Worm (Caenorhabditis elegans) whole organism, L2 larva: ENCODE measurements around the gene F32D8.1.

Experiments
- C34F6.9 ChIP-seq: fragments of 150-350 bp; optimal IDR thresholded peaks from 2 replicates; lab custom pipeline; 2014; ENCODE audit warnings: missing biosample characterization, missing genetic modification characterization
- F13H6.1 ChIP-seq: sonication (generic microtip); optimal IDR thresholded peaks from 2 replicates; lab custom pipeline; 2016; ENCODE audit warnings: missing genetic modification characterization, missing compliant biosample characterization
- R02D3.7 ChIP-seq: fragments of 150-350 bp; optimal IDR thresholded peaks from 2 replicates; lab custom pipeline; 2014; ENCODE audit warnings: missing biosample characterization, missing genetic modification characterization
- Y55F3AM.14 ChIP-seq: fragments of 200-800 bp; sonication (Bioruptor generic); optimal IDR thresholded peaks from 2 replicates; lab custom pipeline; 2018; ENCODE audit warnings: mild to moderate bottlenecking, missing genetic modification characterization, missing compliant biosample characterization
- ZK546.5 ChIP-seq: sonication (generic microtip); optimal IDR thresholded peaks from 2 replicates; lab custom pipeline; 2017; ENCODE audit warnings: missing biosample characterization, missing genetic modification characterization
- alr-1 ChIP-seq: fragments of 150-350 bp; optimal IDR thresholded peaks from 2 replicates; lab custom pipeline; 2014; ENCODE audit warnings: missing biosample characterization, missing genetic modification characterization
- aly-2 ChIP-seq: fragments of 150-350 bp; optimal IDR thresholded peaks from 2 replicates; lab custom pipeline; 2014; ENCODE audit warnings: missing biosample characterization, missing genetic modification characterization
- ama-1 ChIP-seq: fragments of 150-350 bp; optimal IDR thresholded peaks from 2 replicates; lab custom pipeline; 2018; ENCODE audit warnings: inconsistent platforms
- blmp-1 ChIP-seq: sonication (generic microtip); optimal IDR thresholded peaks from 2 replicates; lab custom pipeline; 2017; ENCODE audit warnings: missing genetic modification characterization, mild to moderate bottlenecking, missing compliant biosample characterization, antibody characterized with exemption, moderate library complexity; ENCODE audit not compliant: insufficient read depth
- ceh-16 ChIP-seq: fragments of 150-350 bp; optimal IDR thresholded peaks from 2 replicates; lab custom pipeline; 2014; ENCODE audit warnings: missing biosample characterization, missing genetic modification characterization
- ceh-82 ChIP-seq: fragments of 150-350 bp; optimal IDR thresholded peaks from 2 replicates; lab custom pipeline; 2014; ENCODE audit warnings: missing biosample characterization, missing genetic modification characterization
- crh-2 ChIP-seq: sonication (generic microtip); optimal IDR thresholded peaks from 2 replicates; lab custom pipeline; 2017; ENCODE audit warnings: missing biosample characterization, missing genetic modification characterization
- dmd-4 ChIP-seq: sonication (generic microtip); optimal IDR thresholded peaks from 2 replicates; lab custom pipeline; 2017; ENCODE audit warnings: missing biosample characterization, missing genetic modification characterization
- egl-27 ChIP-seq: sonication (generic microtip); optimal IDR thresholded peaks from 3 replicates; lab custom pipeline; 2017; ENCODE audit warnings: missing biosample characterization, missing genetic modification reagents, missing genetic modification characterization
- elt-1 ChIP-seq: fragments of 150-350 bp; optimal IDR thresholded peaks from 2 replicates; lab custom pipeline; 2014; ENCODE audit warnings: missing biosample characterization, missing genetic modification characterization
- elt-3 ChIP-seq: sonication (generic microtip); optimal IDR thresholded peaks from 2 replicates; lab custom pipeline; 2017; ENCODE audit warnings: missing biosample characterization, missing genetic modification characterization
- fos-1 ChIP-seq: fragments of 150-350 bp; optimal IDR thresholded peaks from 2 replicates; lab custom pipeline; 2014; ENCODE audit warnings: missing biosample characterization, missing genetic modification characterization
- gmeb-1 ChIP-seq: fragments of 150-350 bp; optimal IDR thresholded peaks from 2 replicates; lab custom pipeline; 2014; ENCODE audit warnings: missing biosample characterization, missing genetic modification characterization
- lin-11 ChIP-seq: fragments of 150-350 bp; sonication (generic microtip); optimal IDR thresholded peaks from 2 replicates; lab custom pipeline; 2014; ENCODE audit warnings: missing biosample characterization, missing genetic modification characterization, inconsistent platforms, mixed read lengths
- lin-13 ChIP-seq: fragments of 150-350 bp; optimal IDR thresholded peaks from 2 replicates; lab custom pipeline; 2014; ENCODE audit warnings: missing biosample characterization, missing genetic modification reagents, missing genetic modification characterization
- lin-39 ChIP-seq: fragments of 150-350 bp; optimal IDR thresholded peaks from 2 replicates; lab custom pipeline; 2014; ENCODE audit warnings: missing biosample characterization, missing genetic modification reagents, missing genetic modification characterization
- lsy-2 ChIP-seq, 2 experiments: fragments of 150-350 bp in 1 of 2; sonication (generic microtip) in 1 of 2; optimal IDR thresholded peaks; 2 replicates each; lab custom pipeline; 2014 to 2017; ENCODE audit warnings: missing biosample characterization in 2 of 2, missing genetic modification characterization in 2 of 2
- mab-5 ChIP-seq: fragments of 150-350 bp; optimal IDR thresholded peaks from 2 replicates; lab custom pipeline; 2014; ENCODE audit warnings: missing biosample characterization, missing genetic modification characterization
- mbf-1 ChIP-seq: sonication (generic microtip); optimal IDR thresholded peaks from 2 replicates; lab custom pipeline; 2017; ENCODE audit warnings: missing biosample characterization, missing genetic modification characterization
- mdl-1 ChIP-seq, 2 experiments: fragments of 150-350 bp in 1 of 2; sonication (generic microtip) in 1 of 2; optimal IDR thresholded peaks; 2 replicates each; lab custom pipeline; 2017; ENCODE audit warnings: missing biosample characterization in 2 of 2, missing genetic modification characterization in 2 of 2
- nhr-10 ChIP-seq: sonication (generic microtip); optimal IDR thresholded peaks from 2 replicates; lab custom pipeline; 2017; ENCODE audit warnings: missing biosample characterization, missing genetic modification characterization
- nhr-11 ChIP-seq: fragments of 150-350 bp; optimal IDR thresholded peaks from 2 replicates; lab custom pipeline; 2014; ENCODE audit warnings: missing biosample characterization, missing genetic modification characterization
- nhr-12 ChIP-seq: fragments of 150-350 bp; optimal IDR thresholded peaks from 2 replicates; lab custom pipeline; 2014; ENCODE audit warnings: missing biosample characterization, missing genetic modification characterization
- nhr-129 ChIP-seq: fragments of 150-350 bp; optimal IDR thresholded peaks from 2 replicates; lab custom pipeline; 2014; ENCODE audit warnings: missing biosample characterization, missing genetic modification characterization
- nhr-21 ChIP-seq: fragments of 150-350 bp; optimal IDR thresholded peaks from 2 replicates; lab custom pipeline; 2014; ENCODE audit warnings: missing biosample characterization, missing genetic modification characterization
- nhr-23 ChIP-seq: fragments of 150-350 bp; optimal IDR thresholded peaks from 2 replicates; lab custom pipeline; 2014; ENCODE audit warnings: missing biosample characterization, missing genetic modification reagents, missing genetic modification characterization
- nhr-237 ChIP-seq: fragments of 150-350 bp; optimal IDR thresholded peaks from 2 replicates; lab custom pipeline; 2014; ENCODE audit warnings: missing biosample characterization, missing genetic modification characterization
- nhr-25 ChIP-seq: fragments of 150-350 bp; sonication (generic microtip); optimal IDR thresholded peaks from 3 replicates; lab custom pipeline; 2014; ENCODE audit warnings: missing biosample characterization, missing genetic modification characterization
- nhr-6 ChIP-seq: fragments of 150-350 bp; optimal IDR thresholded peaks from 2 replicates; lab custom pipeline; 2014; ENCODE audit warnings: missing biosample characterization, missing genetic modification characterization
- nhr-77 ChIP-seq: fragments of 150-350 bp; optimal IDR thresholded peaks from 2 replicates; lab custom pipeline; 2014; ENCODE audit warnings: missing biosample characterization, missing genetic modification characterization
- peb-1 ChIP-seq: fragments of 150-350 bp; optimal IDR thresholded peaks from 2 replicates; lab custom pipeline; 2014; ENCODE audit warnings: missing biosample characterization, missing genetic modification characterization
- sem-4 ChIP-seq: fragments of 150-350 bp; optimal IDR thresholded peaks from 2 replicates; lab custom pipeline; 2014; ENCODE audit warnings: missing biosample characterization, missing genetic modification reagents, missing genetic modification characterization
- skn-1 ChIP-seq: sonication (generic microtip); optimal IDR thresholded peaks from 2 replicates; lab custom pipeline; 2017; ENCODE audit warnings: missing biosample characterization, missing genetic modification characterization
- sma-3 ChIP-seq: sonication (generic microtip); optimal IDR thresholded peaks from 2 replicates; lab custom pipeline; 2016; ENCODE audit warnings: missing genetic modification reagents, missing genetic modification characterization, missing compliant biosample characterization
- sma-9 ChIP-seq, 2 experiments: fragments of 150-350 bp in 1 of 2; sonication (generic microtip) in 1 of 2; optimal IDR thresholded peaks; 2 replicates each; lab custom pipeline; 2014 to 2016; ENCODE audit warnings: missing genetic modification characterization in 2 of 2, mild to moderate bottlenecking in 1 of 2, missing biosample characterization in 1 of 2, missing compliant biosample characterization in 1 of 2, missing genetic modification reagents in 1 of 2, moderate library complexity in 1 of 2
- snpc-4 ChIP-seq: fragments of 150-350 bp; optimal IDR thresholded peaks from 2 replicates; lab custom pipeline; 2014; ENCODE audit warnings: missing biosample characterization, missing genetic modification characterization
- unc-39 ChIP-seq: fragments of 150-350 bp; optimal IDR thresholded peaks from 2 replicates; lab custom pipeline; 2014; ENCODE audit warnings: missing biosample characterization, missing genetic modification characterization
- unc-55 ChIP-seq: fragments of 150-350 bp; sonication (generic microtip); optimal IDR thresholded peaks from 3 replicates; lab custom pipeline; 2014; ENCODE audit warnings: missing biosample characterization, missing genetic modification reagents, missing genetic modification characterization
- unc-62 ChIP-seq: fragments of 150-350 bp; optimal IDR thresholded peaks from 2 replicates; lab custom pipeline; 2014; ENCODE audit warnings: missing biosample characterization, missing genetic modification reagents, missing genetic modification characterization
- zag-1 ChIP-seq: fragments of 150-350 bp; optimal IDR thresholded peaks from 2 replicates; lab custom pipeline; 2014; ENCODE audit warnings: missing biosample characterization, missing genetic modification characterization
- ztf-1 ChIP-seq: fragments of 200-800 bp; sonication (Bioruptor generic); conservative IDR thresholded peaks from 2 replicates; pipeline ENCODE4 v1.3.6; 2022; ENCODE audit warnings: missing genetic modification characterization, missing compliant biosample characterization
- ztf-11 ChIP-seq: sonication (generic microtip); optimal IDR thresholded peaks from 2 replicates; lab custom pipeline; 2017; ENCODE audit warnings: missing biosample characterization, missing genetic modification characterization
- ztf-4 ChIP-seq: fragments of 150-350 bp; optimal IDR thresholded peaks from 2 replicates; lab custom pipeline; 2014; ENCODE audit warnings: missing biosample characterization, missing genetic modification characterization

The F32D8.1 gene

ce11 chrV:10858340-10858739 lies 22.3 kb upstream of the F32D8.1 start:
- TF ChIP-seq nhr-25 (tag; lab: Kevin White, UChicago) (no peak), nhr-129 (peak; percentile 89), C34F6.9 (peak; percentile 75), crh-2 (tag; lab: Kevin White, UChicago) (peak; percentile 62), lin-39 (tag; lab: Kevin White, UChicago) (no peak), mdl-1 (tag; optimal IDR thresholded peaks at IDR 0.05; lab: Kevin White, UChicago) (peak; percentile 86 to 91), ztf-4 (tag; lab: Kevin White, UChicago) (peak; percentile 76), lsy-2 (tag; optimal IDR thresholded peaks at IDR 0.05; lab: Kevin White, UChicago) (peak in 1 of 2 experiments; percentile 84), ceh-82 (tag; lab: Kevin White, UChicago) (no peak), nhr-23 (tag; lab: Kevin White, UChicago) (no peak), ceh-16 (tag; lab: Kevin White, UChicago) (no peak), gmeb-1 (no peak), blmp-1 (tag; lab: Kevin White, UChicago) (no peak), lin-13 (GFP tag; lab: Kevin White, UChicago) (peak; percentile 37), nhr-77 (tag; lab: Kevin White, UChicago) (no peak), ztf-1 (no peak), dmd-4 (no peak), snpc-4 (tag; lab: Kevin White, UChicago) (peak; percentile 41), R02D3.7 (no peak), ama-1 (lab: Kevin White, UChicago) (peak; percentile 48), skn-1 (tag; lab: Kevin White, UChicago) (no peak), alr-1 (tag; lab: Kevin White, UChicago) (no peak), elt-1 (tag; lab: Kevin White, UChicago) (no peak), aly-2 (tag; lab: Kevin White, UChicago) (no peak), mab-5 (tag; lab: Kevin White, UChicago) (peak; percentile 81), sma-9 (GFP tag; optimal IDR thresholded peaks at IDR 0.05; lab: Kevin White, UChicago) (peak; percentile 97), sma-9 (tag; optimal IDR thresholded peaks at IDR 0.05; lab: Kevin White, UChicago) (no peak), unc-39 (tag; lab: Kevin White, UChicago) (no peak), nhr-21 (peak; percentile 82), nhr-237 (tag; lab: Kevin White, UChicago) (no peak), lin-11 (tag; lab: Kevin White, UChicago) (peak; percentile 62), elt-3 (tag; lab: Kevin White, UChicago) (no peak), nhr-10 (tag; lab: Kevin White, UChicago) (no peak), nhr-11 (tag; lab: Kevin White, UChicago) (no peak), nhr-6 (tag; lab: Kevin White, UChicago) (peak; percentile 54), F13H6.1 (tag; lab: Kevin White, UChicago) (peak; percentile 94), peb-1 (tag; lab: Kevin White, UChicago) (no peak), zag-1 (peak; percentile 84), ZK546.5 (tag; lab: Kevin White, UChicago) (no peak), Y55F3AM.14 (GFP tag; lab: Kevin White, UChicago) (peak; percentile 96), ztf-11 (tag; lab: Kevin White, UChicago) (no peak), sem-4 (tag; lab: Kevin White, UChicago) (peak; percentile 79), sma-3 (GFP tag; lab: Kevin White, UChicago) (no peak), egl-27 (tag; lab: Kevin White, UChicago) (peak; percentile 72), nhr-12 (tag; lab: Kevin White, UChicago) (peak; percentile 10), mbf-1 (tag; lab: Kevin White, UChicago) (no peak), unc-55 (GFP tag; lab: Kevin White, UChicago) (peak; percentile 39), unc-62 (GFP tag; lab: Kevin White, UChicago) (no peak), fos-1 (tag; lab: Kevin White, UChicago) (peak; percentile 39)
